Worm (Caenorhabditis elegans): ENCODE results near the gene nspd-4.
A peak's percentile ranks its signal among the peaks of the same experiment; 100 is the strongest.

nspd-4 gene

ce11 chrII:4879629-4880028, 37.2 kb downstream of the nspd-4 start, which contains the start of gene gst-6:
Gene gst-6 (plus strand): TSS chrII:4879891.
- TF ChIP-seq snpc-4 (tag; optimal IDR thresholded peaks at IDR 0.05) (no peak), aly-2 (tag; optimal IDR thresholded peaks at IDR 0.05) (no peak), elt-2 (tag; optimal IDR thresholded peaks at IDR 0.05) (peak; percentile 63), lir-3 (tag; optimal IDR thresholded peaks at IDR 0.05; ENCODE audit: poor library complexity) (no peak), egl-27 (tag; optimal IDR thresholded peaks at IDR 0.05) (no peak), ceh-82 (tag; optimal IDR thresholded peaks at IDR 0.05) (no peak)

- TF ChIP-seq elt-2 (tag; optimal IDR thresholded peaks at IDR 0.05) (peak; percentile 87), sptf-1 (tag; optimal IDR thresholded peaks at IDR 0.05) (no peak), lin-14 (GFP tag; optimal IDR thresholded peaks at IDR 0.05) (peak; percentile 65), egl-13 (tag; optimal IDR thresholded peaks at IDR 0.05) (no peak), vab-15 (tag; optimal IDR thresholded peaks at IDR 0.05) (no peak), grh-1 (GFP tag; IDR thresholded peaks at IDR 0.05) (no peak), ztf-11 (tag; optimal IDR thresholded peaks at IDR 0.05) (no peak), fkh-8 (tag; optimal IDR thresholded peaks at IDR 0.05) (no peak), sox-4 (tag; optimal IDR thresholded peaks at IDR 0.05) (no peak), unc-130 (tag; optimal IDR thresholded peaks at IDR 0.05) (no peak), unc-62 (GFP tag; optimal IDR thresholded peaks at IDR 0.05) (no peak), ceh-88 (GFP tag; IDR thresholded peaks at IDR 0.05) (no peak), elt-3 (tag; optimal IDR thresholded peaks at IDR 0.05) (peak in 2 of 6 experiments; percentile 9 to 17), nhr-84 (tag; optimal IDR thresholded peaks at IDR 0.05) (no peak), C34B4.2 (tag; optimal IDR thresholded peaks at IDR 0.05) (no peak), nhr-76 (tag; optimal IDR thresholded peaks at IDR 0.05) (no peak), lin-39 (tag; optimal IDR thresholded peaks at IDR 0.05) (no peak), tlp-1 (tag; optimal IDR thresholded peaks at IDR 0.05) (no peak), dpl-1 (GFP tag; optimal IDR thresholded peaks at IDR 0.05) (peak in 1 of 3 experiments; percentile 15), ama-1 (optimal IDR thresholded peaks at IDR 0.05) (no peak), nhr-11 (tag; optimal IDR thresholded peaks at IDR 0.05) (no peak), hlh-4 (tag; optimal IDR thresholded peaks at IDR 0.05) (no peak), jun-1 (tag; optimal IDR thresholded peaks at IDR 0.05) (no peak), ets-5 (GFP tag; IDR thresholded peaks at IDR 0.05) (no peak), nhr-28 (tag; optimal IDR thresholded peaks at IDR 0.05) (no peak), aly-2 (tag; optimal IDR thresholded peaks at IDR 0.05) (no peak), aha-1 (tag; optimal IDR thresholded peaks at IDR 0.05) (no peak), efl-3 (GFP tag; optimal IDR thresholded peaks at IDR 0.05) (no peak), blmp-1 (tag; optimal IDR thresholded peaks at IDR 0.05) (no peak), lin-15B (tag; optimal IDR thresholded peaks at IDR 0.05) (no peak), unc-86 (tag; optimal IDR thresholded peaks at IDR 0.05) (no peak), ceh-90 (tag; optimal IDR thresholded peaks at IDR 0.05) (no peak), ceh-8 (GFP tag; optimal IDR thresholded peaks at IDR 0.05) (no peak), egl-27 (tag; optimal IDR thresholded peaks at IDR 0.05) (no peak), zag-1 (tag; optimal IDR thresholded peaks at IDR 0.05) (no peak), pag-3 (tag; optimal IDR thresholded peaks at IDR 0.05; ENCODE audit: borderline replicate concordance, insufficient read depth) (no peak), nhr-20 (tag; optimal IDR thresholded peaks at IDR 0.05) (peak; percentile 90), tbx-2 (tag; optimal IDR thresholded peaks at IDR 0.05) (peak; percentile 40), fkh-10 (GFP tag; optimal IDR thresholded peaks at IDR 0.05) (no peak), mdl-1 (tag; optimal IDR thresholded peaks at IDR 0.05) (peak in 1 of 2 experiments; percentile 29), zip-4 (GFP tag; optimal IDR thresholded peaks at IDR 0.05) (no peak), snpc-4 (tag; optimal IDR thresholded peaks at IDR 0.05) (no peak), pqm-1 (tag; optimal IDR thresholded peaks at IDR 0.05) (no peak), unc-98 (GFP tag; IDR thresholded peaks at IDR 0.05) (no peak), rnt-1 (tag; optimal IDR thresholded peaks at IDR 0.05) (no peak), alr-1 (tag; optimal IDR thresholded peaks at IDR 0.05; ENCODE audit: borderline replicate concordance) (no peak), xbp-1 (tag; optimal IDR thresholded peaks at IDR 0.05) (no peak), ceh-82 (tag; optimal IDR thresholded peaks at IDR 0.05) (no peak), dsc-1 (tag; optimal IDR thresholded peaks at IDR 0.05) (no peak)
These were observed 39.3 kb downstream of the nspd-4 start, which contains the start of gene gst-7 for ce11 chrII:4881727-4882126. Gene gst-7 (plus strand): TSS chrII:4882062.
